Fruit fly (Drosophila melanogaster): Measurements from ENCODE around the gene Neurochondrin.

DNA sequence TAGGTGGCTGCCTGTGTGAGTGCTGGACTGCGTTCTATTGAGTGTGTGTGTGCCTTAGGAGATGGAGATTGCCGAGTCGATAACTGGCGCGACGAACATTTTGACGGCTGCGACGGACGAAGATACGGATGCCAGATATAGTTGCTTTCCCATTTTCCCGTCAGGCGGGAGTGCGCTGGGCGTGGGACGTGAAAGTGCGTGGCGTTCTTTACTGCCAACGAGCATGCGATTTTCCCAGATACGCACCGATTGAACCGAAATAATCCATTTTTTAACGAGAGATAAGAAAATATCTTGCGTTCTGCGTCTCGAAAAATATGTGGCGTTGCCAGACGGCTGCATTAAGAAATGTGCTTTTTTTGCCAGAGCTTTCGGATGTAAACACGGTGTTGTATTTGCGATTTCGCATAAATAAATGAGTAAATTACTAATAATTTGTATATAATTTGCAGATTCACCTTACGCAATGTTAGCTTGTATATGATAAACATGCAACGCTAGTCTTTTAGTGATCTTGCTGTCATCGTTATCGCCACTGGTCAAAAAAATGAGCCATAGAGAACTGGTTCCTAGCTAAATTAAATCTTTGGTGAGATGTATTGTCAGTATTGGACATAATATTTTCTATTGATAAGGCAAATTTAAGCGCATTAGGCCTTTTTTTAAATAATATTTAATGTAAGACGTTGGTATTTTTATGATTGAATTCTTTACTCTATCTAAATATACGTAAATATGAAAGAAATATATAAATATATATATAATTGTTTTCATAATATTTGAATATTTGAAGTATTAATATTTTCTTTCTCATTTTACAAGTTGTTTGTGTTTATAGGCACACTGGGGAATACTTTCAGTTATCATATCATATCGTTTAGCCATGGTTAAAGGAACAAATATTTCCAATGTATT is 11.8 kb upstream of the Neurochondrin start, which contains the start of gene CG9727:
- no peak for TF ChIP-seq Ets98B (GFP tag; IDR thresholded peaks at IDR 0.05)
- TF ChIP-seq CG9948 (tag; optimal IDR thresholded peaks at IDR 0.05) = no peak
- no peak for TF ChIP-seq Pif1B (GFP tag; optimal IDR thresholded peaks at IDR 0.05)
- TF ChIP-seq CG10348 (GFP tag; IDR thresholded peaks at IDR 0.05) = no peak
- no peak for TF ChIP-seq rn (GFP tag; IDR thresholded peaks at IDR 0.05)

Measured in whole organism, pupa.